Fruit fly (Drosophila melanogaster): ENCODE results near the gene CG43954.
A peak's percentile ranks its signal among the peaks of the same experiment; 100 is the strongest.

Gene CG43954

dm6 chr3L:16634529-16634928 lies 76.9 kb downstream of the CG43954 start (continued):
- peak; percentile 23; the same call in 1 of the 3 replicates for TF ChIP-seq CG8119 (GFP tag; IDR thresholded peaks at IDR 0.05)
- no peak for TF ChIP-seq OdsH (GFP tag; optimal IDR thresholded peaks at IDR 0.05)
- no peak for TF ChIP-seq svp (GFP tag)
- no peak for TF ChIP-seq CG3032 (tag; optimal IDR thresholded peaks at IDR 0.05)
- peak; percentile 24 for TF ChIP-seq CG3919 (GFP tag; optimal IDR thresholded peaks at IDR 0.05)
- peak; percentile 21 for TF ChIP-seq cyc (GFP tag; optimal IDR thresholded peaks at IDR 0.05)
- TF ChIP-seq CG6808 (GFP tag; optimal IDR thresholded peaks at IDR 0.05), result no peak

dm6 chr3L:16634091-16634490 lies 77.4 kb downstream of the CG43954 start:
- TF ChIP-seq esn (GFP tag; optimal IDR thresholded peaks at IDR 0.05) (no peak), CG15336 (GFP tag; IDR thresholded peaks at IDR 0.05) (no peak), CG4318 (GFP tag; optimal IDR thresholded peaks at IDR 0.05) (no peak), Eip93F (GFP tag; optimal IDR thresholded peaks at IDR 0.05) (no peak), salr (GFP tag; optimal IDR thresholded peaks at IDR 0.05) (no peak), achi (GFP tag; optimal IDR thresholded peaks at IDR 0.05) (no peak), Sox102F (GFP tag; optimal IDR thresholded peaks at IDR 0.05) (no peak), lz (GFP tag; optimal IDR thresholded peaks at IDR 0.05) (no peak), CG11294 (GFP tag; IDR thresholded peaks at IDR 0.05) (no peak), Sox15 (GFP tag; optimal IDR thresholded peaks at IDR 0.05) (no peak), Eip78C (GFP tag) (no peak), CG11902 (GFP tag; optimal IDR thresholded peaks at IDR 0.05) (no peak), CG8632 (GFP tag; optimal IDR thresholded peaks at IDR 0.05) (no peak), pdm3 (GFP tag; optimal IDR thresholded peaks at IDR 0.05) (no peak), CG16779 (tag; optimal IDR thresholded peaks at IDR 0.05) (no peak), ss (GFP tag; optimal IDR thresholded peaks at IDR 0.05) (no peak), OdsH (GFP tag; optimal IDR thresholded peaks at IDR 0.05) (no peak), Hr39 (GFP tag; optimal IDR thresholded peaks at IDR 0.05) (no peak), Ets21C (GFP tag; optimal IDR thresholded peaks at IDR 0.05) (no peak)

- TF ChIP-seq esn (GFP tag; optimal IDR thresholded peaks at IDR 0.05) (peak; percentile 8), CG6163 (GFP tag; IDR thresholded peaks at IDR 0.05) (peak; percentile 17; the same call in 1 of the 3 replicates), CG7368 (GFP tag; optimal IDR thresholded peaks at IDR 0.05) (no peak), Eip78C (GFP tag) (peak; percentile 47)
These were observed 79.5 kb downstream of the CG43954 start for dm6 chr3L:16631844-16632537.

dm6 chr3L:16629793-16630192 lies 81.7 kb downstream of the CG43954 start:
- TF ChIP-seq Eip78C (GFP tag) (peak; percentile 65), dsx (GFP tag; optimal IDR thresholded peaks at IDR 0.05; ENCODE audit: poor library complexity, severe bottlenecking) (peak; percentile 72), CG31627 (GFP tag; optimal IDR thresholded peaks at IDR 0.05) (no peak)

All from whole organism, prepupa.